Worm (Caenorhabditis elegans) whole organism, L1 larva: ENCODE measurements around the gene ZC239.13.

ENCODE experiments used
- ama-1 ChIP-seq: fragments of 150-350 bp; optimal IDR thresholded peaks from 2 replicates; lab custom pipeline; 2014
- sox-4 ChIP-seq: sonication (generic microtip); optimal IDR thresholded peaks from 2 replicates; lab custom pipeline; 2016; ENCODE audit warnings: missing genetic modification characterization, missing compliant biosample characterization

DNA sequence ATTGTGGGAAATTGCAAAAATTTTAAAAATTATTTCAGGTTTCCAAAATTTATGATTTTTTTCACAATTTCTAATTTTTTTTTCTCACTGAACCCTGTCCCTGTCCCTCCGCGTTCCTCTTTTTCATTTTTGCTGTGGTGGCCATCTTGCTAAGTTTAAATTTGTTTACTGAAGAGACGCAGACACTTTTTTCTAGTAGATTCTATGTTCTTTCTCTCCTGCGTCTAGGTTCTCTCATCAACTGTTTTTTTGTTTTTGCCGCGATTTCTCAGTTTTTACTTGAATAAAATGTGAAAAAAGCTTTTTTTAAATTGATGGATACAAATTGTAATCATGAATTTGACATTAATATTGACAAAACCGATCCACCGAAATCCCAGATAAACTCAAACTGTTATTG is 13.4 kb downstream of the ZC239.13 start, which contains the start of gene ZC239.6:
- TF ChIP-seq sox-4 (no peak), ama-1 (no peak)
